Worm (Caenorhabditis elegans): Measurements from ENCODE around the gene abu-10.

The abu-10 gene

DNA sequence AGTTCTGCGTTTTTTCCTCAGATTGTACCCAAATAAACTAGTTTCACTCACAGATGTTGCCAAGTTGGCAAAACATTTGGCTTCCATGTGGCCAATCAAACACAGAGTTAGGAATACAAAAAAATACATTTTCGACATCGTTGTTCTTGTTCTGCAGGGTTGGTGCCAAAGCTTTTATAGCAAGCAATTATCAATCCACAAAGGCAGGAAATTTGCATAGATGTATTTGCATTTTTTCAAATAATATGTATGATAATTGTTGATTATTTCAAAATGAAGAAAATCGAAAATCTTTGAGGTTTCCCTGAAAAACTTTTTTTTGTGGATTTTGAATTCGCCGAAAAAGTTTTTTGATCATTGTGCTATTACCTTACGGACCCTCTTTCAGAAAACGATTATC is 35.6 kb upstream of the abu-10 start, which contains the start of gene T14G12.11:
Gene T14G12.11 (minus strand): TSS at position 138 of the 400 bp plus-strand sequence.
- TF ChIP-seq ceh-36 (tag; optimal IDR thresholded peaks at IDR 0.05), result no peak
- TF ChIP-seq F13C5.2 (tag; optimal IDR thresholded peaks at IDR 0.05), result no peak
- TF ChIP-seq ets-7 (tag; optimal IDR thresholded peaks at IDR 0.05), result no peak
- no peak for TF ChIP-seq tra-4 (tag; optimal IDR thresholded peaks at IDR 0.05)

DNA sequence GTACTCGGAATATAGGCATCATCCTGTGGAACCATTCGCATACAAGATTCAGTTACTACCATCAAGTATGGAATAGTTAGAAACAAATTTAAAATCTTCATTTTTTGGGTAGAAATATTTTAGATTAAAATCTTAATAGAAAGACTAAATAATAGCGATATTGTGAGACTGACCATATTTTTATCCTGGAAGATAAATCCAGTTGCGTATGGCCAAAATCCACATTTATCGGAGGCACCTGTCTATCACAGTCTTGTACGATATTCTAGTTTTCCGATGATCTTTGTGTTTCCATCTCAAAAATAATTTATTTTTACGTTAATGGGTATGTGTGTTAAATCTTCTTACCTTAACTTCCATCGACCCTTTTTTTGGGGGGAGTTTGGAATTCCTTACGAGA is 33.7 kb upstream of the abu-10 start, which contains the start of gene F47B7.3:
Gene F47B7.3 (minus strand): TSS at position 101 of the 400 bp plus-strand sequence.
- no peak for TF ChIP-seq aly-1 (tag; optimal IDR thresholded peaks at IDR 0.05)
- TF ChIP-seq scrt-1 (GFP tag; IDR thresholded peaks at IDR 0.05), result no peak
- TF ChIP-seq ama-1 (optimal IDR thresholded peaks at IDR 0.05), result no peak
- TF ChIP-seq tbx-37 (GFP tag; conservative IDR thresholded peaks at IDR 0.05), result no peak
- TF ChIP-seq hmbx-1 (tag; optimal IDR thresholded peaks at IDR 0.05), result no peak

DNA sequence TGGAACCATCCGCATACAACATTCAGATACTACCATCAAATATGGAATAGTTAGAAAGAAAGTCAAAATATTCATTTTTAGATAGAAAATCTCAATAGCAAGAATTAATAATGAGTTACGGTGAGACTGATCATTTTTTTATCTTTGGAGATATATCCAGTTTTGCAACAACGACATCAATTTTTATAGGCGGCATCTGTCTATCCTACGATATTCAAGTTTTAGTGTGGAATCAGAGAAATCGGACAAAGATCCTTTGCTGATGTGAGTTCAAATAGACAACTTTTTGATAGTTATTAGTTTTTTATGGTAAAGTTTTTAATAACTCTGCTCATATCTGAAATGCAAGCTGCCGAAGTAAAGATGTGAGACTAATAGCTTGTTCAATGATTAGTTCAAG is 31.4 kb upstream of the abu-10 start, which contains the start of gene F47B7.4:
Gene F47B7.4 (minus strand): TSS at position 101 of the 400 bp plus-strand sequence.
- TF ChIP-seq tbx-37 (GFP tag; conservative IDR thresholded peaks at IDR 0.05), result no peak
- no peak for TF ChIP-seq hmg-4 (GFP tag; optimal IDR thresholded peaks at IDR 0.05)
- TF ChIP-seq flt-1 (GFP tag; IDR thresholded peaks at IDR 0.05), result no peak
- no peak for TF ChIP-seq sea-1 (GFP tag; conservative IDR thresholded peaks at IDR 0.05)
- TF ChIP-seq hmbx-1 (tag; optimal IDR thresholded peaks at IDR 0.05), result no peak
- TF ChIP-seq pes-1 (GFP tag; IDR thresholded peaks at IDR 0.05), result no peak
- TF ChIP-seq F13C5.2 (tag; optimal IDR thresholded peaks at IDR 0.05), result no peak
- no peak for TF ChIP-seq hnd-1 (tag; optimal IDR thresholded peaks at IDR 0.05)
- no peak for TF ChIP-seq ets-7 (tag; optimal IDR thresholded peaks at IDR 0.05)
- TF ChIP-seq tbx-11 (GFP tag; IDR thresholded peaks at IDR 0.05), result no peak
- TF ChIP-seq ceh-13 (GFP tag; optimal IDR thresholded peaks at IDR 0.05), result no peak

DNA sequence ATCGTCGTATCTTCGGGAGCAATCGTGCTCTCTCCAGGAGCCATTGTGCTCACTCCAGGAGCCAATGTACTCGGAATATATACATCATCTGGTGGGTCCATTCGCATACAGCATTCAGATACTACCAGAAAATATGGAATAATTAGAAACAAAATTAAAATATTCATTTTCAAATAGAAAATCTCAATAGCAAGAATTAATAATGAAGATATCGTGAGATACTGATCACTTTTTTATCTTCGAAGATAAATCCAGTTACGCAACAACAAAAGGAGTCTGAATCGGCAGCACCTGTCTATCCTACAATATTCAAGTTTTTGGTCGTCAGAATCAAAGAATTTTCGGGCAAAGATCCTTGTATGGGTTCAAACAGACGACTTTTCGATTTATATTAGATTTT is 29.3 kb upstream of the abu-10 start, which contains the start of gene F47B7.5:
Gene F47B7.5 (minus strand): TSS at position 101 of the 400 bp plus-strand sequence.
- TF ChIP-seq hmbx-1 (tag; optimal IDR thresholded peaks at IDR 0.05) (no peak), sea-1 (GFP tag; conservative IDR thresholded peaks at IDR 0.05) (no peak), flt-1 (GFP tag; IDR thresholded peaks at IDR 0.05) (no peak)

ce11 chrX:3772405-3772804 is 25.6 kb upstream of the abu-10 start, which contains the start of gene F47B7.2:
Gene F47B7.2 (plus strand): TSS chrX:3772762.
- TF ChIP-seq aly-1 (tag; optimal IDR thresholded peaks at IDR 0.05), result no peak
- TF ChIP-seq pes-1 (GFP tag; IDR thresholded peaks at IDR 0.05), result peak; percentile 16; the same call in 1 of the 2 replicates
- TF ChIP-seq F13C5.2 (tag; optimal IDR thresholded peaks at IDR 0.05), result peak; percentile 8

DNA sequence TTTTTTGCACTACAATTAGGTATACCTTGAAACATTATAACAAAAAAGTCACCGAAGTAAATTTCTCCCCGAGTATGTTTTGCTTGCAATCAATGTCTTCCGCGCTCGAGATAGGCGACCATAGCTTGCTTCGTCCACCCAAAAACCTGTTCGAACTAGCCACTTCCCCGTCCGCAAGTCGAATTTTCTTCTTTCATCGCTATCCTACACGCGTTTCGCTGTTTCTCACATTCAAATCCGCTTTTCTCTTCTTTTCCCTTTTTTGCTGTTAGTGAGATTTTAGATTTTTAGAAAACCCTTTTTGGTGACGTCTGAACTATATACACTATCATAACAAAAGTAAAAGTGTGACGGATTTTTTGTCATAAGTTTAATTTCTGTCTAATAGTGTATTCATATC is 24.7 kb upstream of the abu-10 start:
- no peak for TF ChIP-seq tra-4 (tag; optimal IDR thresholded peaks at IDR 0.05)
- TF ChIP-seq hnd-1 (tag; optimal IDR thresholded peaks at IDR 0.05), result no peak
- no peak for TF ChIP-seq tbx-11 (GFP tag; IDR thresholded peaks at IDR 0.05)
- TF ChIP-seq pes-1 (GFP tag; IDR thresholded peaks at IDR 0.05), result no peak
- TF ChIP-seq sea-1 (GFP tag; conservative IDR thresholded peaks at IDR 0.05), result no peak
- TF ChIP-seq ceh-36 (tag; optimal IDR thresholded peaks at IDR 0.05), result no peak
- no peak for TF ChIP-seq flt-1 (GFP tag; IDR thresholded peaks at IDR 0.05)
- TF ChIP-seq hmbx-1 (tag; optimal IDR thresholded peaks at IDR 0.05), result no peak
- TF ChIP-seq F13C5.2 (tag; optimal IDR thresholded peaks at IDR 0.05), result no peak
- TF ChIP-seq ets-7 (tag; optimal IDR thresholded peaks at IDR 0.05), result no peak
- TF ChIP-seq hmg-4 (GFP tag; optimal IDR thresholded peaks at IDR 0.05), result no peak
- no peak for TF ChIP-seq ceh-13 (GFP tag; optimal IDR thresholded peaks at IDR 0.05)
- no peak for TF ChIP-seq tbx-37 (GFP tag; conservative IDR thresholded peaks at IDR 0.05)
- TF ChIP-seq scrt-1 (GFP tag; IDR thresholded peaks at IDR 0.05), result no peak
- TF ChIP-seq ama-1 (optimal IDR thresholded peaks at IDR 0.05), result no peak
- no peak for TF ChIP-seq aly-1 (tag; optimal IDR thresholded peaks at IDR 0.05)
- no peak for TF ChIP-seq B0310.2 (tag; optimal IDR thresholded peaks at IDR 0.05)

DNA sequence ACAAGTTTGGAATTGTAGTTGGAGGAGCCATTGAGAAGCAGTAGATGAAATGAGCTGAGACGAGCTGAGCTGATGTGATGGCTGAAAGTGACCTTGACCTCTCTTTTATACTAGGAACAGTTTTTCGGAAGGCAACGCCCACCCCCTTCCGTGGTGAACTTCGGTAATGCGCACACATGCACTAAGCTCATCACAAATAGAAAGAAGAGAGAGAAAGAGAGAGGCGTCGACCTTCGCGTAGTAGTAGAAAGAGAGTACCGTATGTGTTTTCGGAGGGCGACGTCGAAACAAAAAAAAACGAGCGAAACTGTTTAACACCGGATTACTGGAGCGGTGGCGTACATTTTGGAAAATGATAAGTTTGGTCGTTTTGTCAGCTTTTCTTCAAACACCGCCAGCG is 16.9 kb upstream of the abu-10 start, which contains the start of gene marg-1:
Gene marg-1 (minus strand): TSS at position 101 of the 400 bp plus-strand sequence.
- no peak for TF ChIP-seq ceh-36 (tag; optimal IDR thresholded peaks at IDR 0.05)
- TF ChIP-seq F13C5.2 (tag; optimal IDR thresholded peaks at IDR 0.05), result no peak
- no peak for TF ChIP-seq pes-1 (GFP tag; IDR thresholded peaks at IDR 0.05)
- no peak for TF ChIP-seq tbx-11 (GFP tag; IDR thresholded peaks at IDR 0.05)
- no peak for TF ChIP-seq hnd-1 (tag; optimal IDR thresholded peaks at IDR 0.05)
- no peak for TF ChIP-seq aly-1 (tag; optimal IDR thresholded peaks at IDR 0.05)
- no peak for TF ChIP-seq flt-1 (GFP tag; IDR thresholded peaks at IDR 0.05)
- TF ChIP-seq tra-4 (tag; optimal IDR thresholded peaks at IDR 0.05), result no peak
- no peak for TF ChIP-seq ceh-13 (GFP tag; optimal IDR thresholded peaks at IDR 0.05)
- TF ChIP-seq hmg-4 (GFP tag; optimal IDR thresholded peaks at IDR 0.05), result no peak
- TF ChIP-seq tbx-37 (GFP tag; conservative IDR thresholded peaks at IDR 0.05), result no peak

ce11 chrX:3783659-3784058 is 14.3 kb upstream of the abu-10 start:
- TF ChIP-seq flt-1 (GFP tag; IDR thresholded peaks at IDR 0.05) (no peak), aly-1 (tag; optimal IDR thresholded peaks at IDR 0.05) (no peak), hmbx-1 (tag; optimal IDR thresholded peaks at IDR 0.05) (no peak), hmg-4 (GFP tag; optimal IDR thresholded peaks at IDR 0.05) (no peak), pes-1 (GFP tag; IDR thresholded peaks at IDR 0.05) (no peak), ets-7 (tag; optimal IDR thresholded peaks at IDR 0.05) (no peak), sea-1 (GFP tag; conservative IDR thresholded peaks at IDR 0.05) (no peak), tbx-37 (GFP tag; conservative IDR thresholded peaks at IDR 0.05) (no peak), B0310.2 (tag; optimal IDR thresholded peaks at IDR 0.05) (no peak), F13C5.2 (tag; optimal IDR thresholded peaks at IDR 0.05) (no peak)
